Worm (Caenorhabditis elegans) whole organism, L4 larva: ENCODE data around the gene C25F9.4.

Experiments
- ZK546.5 ChIP-seq, 2 experiments: sonication (generic microtip); optimal IDR thresholded peaks; 2 replicates each; lab custom pipeline; 2017; ENCODE audit warnings: missing biosample characterization in 2 of 2, missing genetic modification characterization in 2 of 2
- nhr-42 ChIP-seq: fragments of 200-800 bp; sonication (Bioruptor generic); IDR thresholded peaks from 2 replicates; pipeline ENCODE4 v1.3.6; 2022; ENCODE audit warnings: missing genetic modification characterization, missing compliant biosample characterization

DNA sequence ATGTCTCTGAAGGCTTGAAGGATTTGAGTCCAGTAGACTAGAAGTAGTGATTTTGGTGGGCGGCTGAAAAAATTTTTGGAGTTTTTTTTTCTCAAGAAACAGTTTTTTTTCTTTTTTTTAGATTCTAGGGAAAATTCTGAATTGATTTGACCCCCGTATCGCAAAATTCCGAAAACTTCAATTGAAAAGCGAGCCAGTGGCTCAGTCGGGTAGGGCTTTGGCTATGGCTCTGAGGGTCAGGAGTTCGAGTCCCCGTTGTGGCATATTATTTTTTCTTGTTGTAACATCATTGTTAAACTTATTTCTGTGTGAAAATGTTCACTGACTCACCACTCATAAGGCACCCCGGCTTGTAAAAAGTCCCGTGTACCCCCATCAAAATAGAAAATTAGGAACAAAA, 18.0 kb downstream of the C25F9.4 start:
- TF ChIP-seq ZK546.5 (tag; optimal IDR thresholded peaks at IDR 0.05; lab: Kevin White, UChicago) (no peak), nhr-42 (no peak)
